Worm (Caenorhabditis elegans) whole organism, L1 larva: ENCODE measurements around the gene T04F3.3.

Experiments
- C04F5.9 ChIP-seq: sonication (generic microtip); optimal IDR thresholded peaks from 2 replicates; lab custom pipeline; 2016; ENCODE audit warnings: missing genetic modification characterization, missing compliant biosample characterization
- C16A3.4 ChIP-seq: fragments of 150-350 bp; optimal IDR thresholded peaks from 2 replicates; lab custom pipeline; 2014; ENCODE audit warnings: missing biosample characterization, missing genetic modification characterization
- F16B12.6 ChIP-seq: fragments of 150-350 bp; optimal IDR thresholded peaks from 2 replicates; lab custom pipeline; 2014; ENCODE audit warnings: missing biosample characterization, missing genetic modification characterization
- Y116A8C.19 ChIP-seq: sonication (generic microtip); optimal IDR thresholded peaks from 2 replicates; lab custom pipeline; 2016; ENCODE audit warnings: missing compliant biosample characterization, missing genetic modification characterization, borderline replicate concordance
- aha-1 ChIP-seq: fragments of 150-350 bp; optimal IDR thresholded peaks from 2 replicates; lab custom pipeline; 2014; ENCODE audit warnings: missing biosample characterization, missing genetic modification characterization
- ama-1 ChIP-seq: fragments of 150-350 bp; optimal IDR thresholded peaks from 2 replicates; lab custom pipeline; 2014
- blmp-1 ChIP-seq: fragments of 150-350 bp; optimal IDR thresholded peaks from 2 replicates; lab custom pipeline; 2014; ENCODE audit warnings: missing biosample characterization, missing genetic modification characterization
- ceh-63 ChIP-seq: fragments of 200-800 bp; sonication (Bioruptor generic); optimal IDR thresholded peaks from 2 replicates; lab custom pipeline; 2018; ENCODE audit warnings: mild to moderate bottlenecking, missing genetic modification characterization, missing compliant biosample characterization
- ceh-8 ChIP-seq: fragments of 200-800 bp; sonication (Bioruptor generic); optimal IDR thresholded peaks from 2 replicates; lab custom pipeline; 2018; ENCODE audit warnings: mild to moderate bottlenecking, missing genetic modification characterization, moderate library complexity, missing compliant biosample characterization
- ces-1 ChIP-seq: fragments of 150-350 bp; optimal IDR thresholded peaks from 2 replicates; lab custom pipeline; 2014; ENCODE audit warnings: missing biosample characterization, missing genetic modification reagents, missing genetic modification characterization
- dpl-1 ChIP-seq, 3 experiments: fragments of 150-350 bp in 2 of 3; sonication (generic microtip) in 1 of 3; optimal IDR thresholded peaks; 2 replicates each; lab custom pipeline; 2014 to 2017; ENCODE audit warnings: missing biosample characterization in 3 of 3, missing genetic modification characterization in 3 of 3, missing genetic modification reagents in 3 of 3
- dsc-1 ChIP-seq: sonication (generic microtip); optimal IDR thresholded peaks from 2 replicates; lab custom pipeline; 2016; ENCODE audit warnings: mild to moderate bottlenecking, missing genetic modification characterization, missing compliant biosample characterization
- efl-1 ChIP-seq, 4 experiments: fragments of 150-350 bp; optimal IDR thresholded peaks in 3 of 4; peaks in 1 of 4; 1 replicate in 1 of 4; 2 replicates in 3 of 4; lab custom pipeline; 2014; ENCODE audit warnings: missing biosample characterization in 2 of 4, missing genetic modification characterization in 2 of 4, missing genetic modification reagents in 2 of 4
- egl-13 ChIP-seq: sonication (generic microtip); optimal IDR thresholded peaks from 2 replicates; lab custom pipeline; 2016; ENCODE audit warnings: missing genotype, missing genetic modification reagents, missing genetic modification characterization, missing compliant biosample characterization
- elt-3 ChIP-seq, 6 experiments: fragments of 150-350 bp in 1 of 6; sonication (generic microtip); optimal IDR thresholded peaks; 2 replicates each; lab custom pipeline; 2017 to 2018; ENCODE audit warnings: missing biosample characterization in 6 of 6, missing genetic modification characterization in 6 of 6, inconsistent platforms in 1 of 6
- fkh-8 ChIP-seq: sonication (generic microtip); optimal IDR thresholded peaks from 2 replicates; lab custom pipeline; 2016; ENCODE audit warnings: mild to moderate bottlenecking, missing genetic modification characterization, missing compliant biosample characterization
- fos-1 ChIP-seq: fragments of 150-350 bp; optimal IDR thresholded peaks from 2 replicates; lab custom pipeline; 2014; ENCODE audit warnings: missing biosample characterization, missing genetic modification characterization
- hlh-17 ChIP-seq: fragments of 200-800 bp; sonication (Bioruptor generic); optimal IDR thresholded peaks from 2 replicates; lab custom pipeline; 2018; ENCODE audit warnings: missing genetic modification characterization, mild to moderate bottlenecking, missing compliant biosample characterization, moderate library complexity, borderline replicate concordance
- hlh-4 ChIP-seq: sonication (generic microtip); optimal IDR thresholded peaks from 2 replicates; lab custom pipeline; 2016; ENCODE audit warnings: mild to moderate bottlenecking, missing genetic modification characterization, missing compliant biosample characterization
- irx-1 ChIP-seq: sonication (generic microtip); optimal IDR thresholded peaks from 2 replicates; lab custom pipeline; 2016; ENCODE audit warnings: missing genetic modification characterization, missing compliant biosample characterization
- isw-1 ChIP-seq: fragments of 200-800 bp; sonication (Bioruptor generic); IDR thresholded peaks from 2 replicates; pipeline ENCODE4 v1.3.6; 2022; ENCODE audit warnings: missing genetic modification characterization, missing compliant biosample characterization
- lin-13 ChIP-seq: fragments of 150-350 bp; optimal IDR thresholded peaks from 2 replicates; lab custom pipeline; 2014; ENCODE audit warnings: missing biosample characterization, missing genetic modification reagents, missing genetic modification characterization
- lin-14 ChIP-seq: fragments of 200-800 bp; sonication (Bioruptor generic); optimal IDR thresholded peaks from 2 replicates; lab custom pipeline; 2018; ENCODE audit warnings: mild to moderate bottlenecking, missing genetic modification characterization, moderate library complexity, missing compliant biosample characterization
- lin-35 ChIP-seq, 2 experiments: fragments of 150-350 bp; optimal IDR thresholded peaks; 2 replicates each; lab custom pipeline; 2014; ENCODE audit warnings: missing biosample characterization in 2 of 2, missing genetic modification characterization in 2 of 2, missing genetic modification reagents in 2 of 2
- lir-3 ChIP-seq: sonication (generic microtip); optimal IDR thresholded peaks from 2 replicates; lab custom pipeline; 2016; ENCODE audit warnings: mild to moderate bottlenecking, missing genetic modification characterization, moderate library complexity, missing compliant biosample characterization; ENCODE audit not compliant: poor library complexity
- lsy-2 ChIP-seq, 2 experiments: fragments of 150-350 bp; optimal IDR thresholded peaks; 2 replicates each; lab custom pipeline; 2014; ENCODE audit warnings: missing biosample characterization in 2 of 2, missing genetic modification characterization in 2 of 2
- mab-9 ChIP-seq: fragments of 200-800 bp; sonication (Bioruptor generic); IDR thresholded peaks from 2 replicates; pipeline ENCODE4 v1.3.6; 2022; ENCODE audit warnings: missing genetic modification reagents, missing genetic modification characterization, missing compliant biosample characterization
- nhr-11 ChIP-seq: fragments of 150-350 bp; optimal IDR thresholded peaks from 2 replicates; lab custom pipeline; 2014; ENCODE audit warnings: missing biosample characterization, missing genetic modification characterization
- nhr-19 ChIP-seq: fragments of 200-800 bp; sonication (Bioruptor generic); conservative IDR thresholded peaks from 2 replicates; pipeline ENCODE4 v1.3.6; 2022; ENCODE audit warnings: missing genetic modification characterization, missing compliant biosample characterization
- nhr-20 ChIP-seq: sonication (generic microtip); optimal IDR thresholded peaks from 2 replicates; lab custom pipeline; 2016; ENCODE audit warnings: mild to moderate bottlenecking, missing genetic modification characterization, missing compliant biosample characterization
- nhr-28 ChIP-seq: fragments of 150-350 bp; optimal IDR thresholded peaks from 2 replicates; lab custom pipeline; 2014; ENCODE audit warnings: missing biosample characterization, missing genetic modification characterization
- nhr-71 ChIP-seq: sonication (generic microtip); optimal IDR thresholded peaks from 2 replicates; lab custom pipeline; 2016; ENCODE audit warnings: mild to moderate bottlenecking, missing genetic modification characterization, moderate library complexity, missing compliant biosample characterization
- nhr-76 ChIP-seq: sonication (generic microtip); optimal IDR thresholded peaks from 2 replicates; lab custom pipeline; 2017; ENCODE audit warnings: missing biosample characterization, missing genetic modification characterization
- nhr-77 ChIP-seq: fragments of 150-350 bp; optimal IDR thresholded peaks from 2 replicates; lab custom pipeline; 2014; ENCODE audit warnings: missing biosample characterization, missing genetic modification characterization
- nhr-84 ChIP-seq: sonication (generic microtip); optimal IDR thresholded peaks from 2 replicates; lab custom pipeline; 2017; ENCODE audit warnings: missing biosample characterization, missing genetic modification characterization
- nhr-85 ChIP-seq: sonication (generic microtip); peaks from one replicate; lab custom pipeline; 2016; ENCODE audit warnings: missing genetic modification characterization, inconsistent platforms, missing compliant biosample characterization
- nhr-90 ChIP-seq: sonication (generic microtip); optimal IDR thresholded peaks from 2 replicates; lab custom pipeline; 2016; ENCODE audit warnings: mild to moderate bottlenecking, missing genetic modification characterization, missing compliant biosample characterization; ENCODE audit not compliant: poor library complexity
- pag-3 ChIP-seq: sonication (generic microtip); optimal IDR thresholded peaks from 2 replicates; lab custom pipeline; 2017; ENCODE audit warnings: missing genetic modification characterization, mild to moderate bottlenecking, missing compliant biosample characterization, antibody characterized with exemption, borderline replicate concordance; ENCODE audit not compliant: insufficient read depth
- pax-3 ChIP-seq: fragments of 200-800 bp; sonication (Bioruptor generic); optimal IDR thresholded peaks from 2 replicates; lab custom pipeline; 2018; ENCODE audit warnings: mild to moderate bottlenecking, missing genetic modification characterization, moderate library complexity, missing compliant biosample characterization
- pqm-1 ChIP-seq: sonication (generic microtip); optimal IDR thresholded peaks from 3 replicates; lab custom pipeline; 2017; ENCODE audit warnings: missing biosample characterization, missing genetic modification characterization
- rnt-1 ChIP-seq: sonication (generic microtip); optimal IDR thresholded peaks from 2 replicates; lab custom pipeline; 2016; ENCODE audit warnings: mild to moderate bottlenecking, missing genetic modification characterization, moderate library complexity, missing compliant biosample characterization
- skn-1 ChIP-seq: fragments of 150-350 bp; optimal IDR thresholded peaks from 2 replicates; lab custom pipeline; 2014; ENCODE audit warnings: missing biosample characterization, missing genetic modification characterization
- snu-23 ChIP-seq: sonication (generic microtip); optimal IDR thresholded peaks from 2 replicates; lab custom pipeline; 2016; ENCODE audit warnings: missing genetic modification characterization, missing compliant biosample characterization
- sox-4 ChIP-seq: sonication (generic microtip); optimal IDR thresholded peaks from 2 replicates; lab custom pipeline; 2016; ENCODE audit warnings: missing genetic modification characterization, missing compliant biosample characterization
- sup-37 ChIP-seq: fragments of 200-800 bp; sonication (Bioruptor generic); optimal IDR thresholded peaks from 2 replicates; lab custom pipeline; 2018; ENCODE audit warnings: mild to moderate bottlenecking, missing genetic modification characterization, missing compliant biosample characterization
- tlp-1 ChIP-seq: fragments of 150-350 bp; optimal IDR thresholded peaks from 2 replicates; lab custom pipeline; 2014; ENCODE audit warnings: missing biosample characterization, missing genetic modification characterization
- unc-130 ChIP-seq: fragments of 150-350 bp; optimal IDR thresholded peaks from 2 replicates; lab custom pipeline; 2017; ENCODE audit warnings: missing biosample characterization, missing genetic modification characterization, inconsistent platforms
- unc-30 ChIP-seq: sonication (generic microtip); optimal IDR thresholded peaks from 2 replicates; lab custom pipeline; 2017; ENCODE audit warnings: missing biosample characterization, missing genetic modification characterization
- unc-62 ChIP-seq: fragments of 150-350 bp; optimal IDR thresholded peaks from 2 replicates; lab custom pipeline; 2014; ENCODE audit warnings: missing biosample characterization, missing genetic modification reagents, missing genetic modification characterization
- unc-86 ChIP-seq: sonication (generic microtip); optimal IDR thresholded peaks from 2 replicates; lab custom pipeline; 2016; ENCODE audit warnings: missing genetic modification characterization, missing compliant biosample characterization
- vab-15 ChIP-seq: sonication (generic microtip); optimal IDR thresholded peaks from 2 replicates; lab custom pipeline; 2017; ENCODE audit warnings: missing genotype, mild to moderate bottlenecking, missing genetic modification characterization, missing compliant biosample characterization
- xbp-1 ChIP-seq: sonication (generic microtip); optimal IDR thresholded peaks from 2 replicates; lab custom pipeline; 2016; ENCODE audit warnings: missing genetic modification characterization, missing compliant biosample characterization
- zip-4 ChIP-seq: fragments of 200-800 bp; sonication (Bioruptor generic); optimal IDR thresholded peaks from 2 replicates; lab custom pipeline; 2018; ENCODE audit warnings: mild to moderate bottlenecking, missing genetic modification characterization, moderate library complexity, missing compliant biosample characterization

The T04F3.3 gene

ce11 chrV:11798320-11798719, 39.6 kb downstream of the T04F3.3 start:
- TF ChIP-seq sup-37 (no peak), dsc-1 (tag; lab: Kevin White, UChicago) (no peak), lin-35 (GFP tag; optimal IDR thresholded peaks at IDR 0.05; lab: Kevin White, UChicago) (peak in 1 of 2 experiments; percentile 53), ceh-8 (GFP tag; lab: Kevin White, UChicago) (no peak), fkh-8 (tag; lab: Kevin White, UChicago) (no peak), unc-30 (tag; lab: Kevin White, UChicago) (no peak), isw-1 (GFP tag; lab: Robert Waterston, UW) (no peak), nhr-84 (tag; lab: Kevin White, UChicago) (no peak), nhr-19 (peak; percentile 26; the same call in 1 of the 2 replicates), skn-1 (tag; lab: Kevin White, UChicago) (no peak), nhr-20 (tag; lab: Kevin White, UChicago) (peak; percentile 67), C04F5.9 (tag; lab: Kevin White, UChicago) (no peak), nhr-77 (tag; lab: Kevin White, UChicago) (no peak), lin-13 (no peak), aha-1 (tag; lab: Kevin White, UChicago) (no peak), egl-13 (no peak), C16A3.4 (no peak), snu-23 (peak; percentile 21), xbp-1 (tag; lab: Kevin White, UChicago) (no peak), Y116A8C.19 (tag; lab: Kevin White, UChicago) (no peak), nhr-90 (tag; lab: Kevin White, UChicago) (no peak), rnt-1 (tag; lab: Kevin White, UChicago) (no peak), pag-3 (tag; lab: Kevin White, UChicago) (peak; percentile 77), zip-4 (GFP tag; lab: Kevin White, UChicago) (no peak), lsy-2 (tag; optimal IDR thresholded peaks at IDR 0.05; lab: Kevin White, UChicago) (no peak), unc-130 (tag; lab: Kevin White, UChicago) (no peak), hlh-4 (tag; lab: Kevin White, UChicago) (no peak), elt-3 (tag; optimal IDR thresholded peaks at IDR 0.05; lab: Kevin White, UChicago) (peak in 1 of 6 experiments; percentile 19), fos-1 (tag; lab: Kevin White, UChicago) (no peak), nhr-76 (tag; lab: Kevin White, UChicago) (no peak), tlp-1 (tag; lab: Kevin White, UChicago) (no peak), efl-1 (optimal IDR thresholded peaks at IDR 0.05; lab: Kevin White, UChicago) (no peak), efl-1 (GFP tag; optimal IDR thresholded peaks at IDR 0.05 in 1 of 2; lab: Kevin White, UChicago) (peak in 1 of 2 experiments; percentile 80), nhr-28 (tag; lab: Kevin White, UChicago) (no peak), vab-15 (no peak), hlh-17 (no peak), unc-86 (tag; lab: Kevin White, UChicago) (no peak), ces-1 (no peak), unc-62 (GFP tag; lab: Kevin White, UChicago) (no peak), lin-14 (GFP tag; lab: Kevin White, UChicago) (peak; percentile 24), ama-1 (lab: Kevin White, UChicago) (no peak), lir-3 (tag; lab: Kevin White, UChicago) (peak; percentile 20), F16B12.6 (tag; lab: Kevin White, UChicago) (no peak), nhr-85 (tag; lab: Kevin White, UChicago) (peak; percentile 74), pqm-1 (tag; lab: Kevin White, UChicago) (no peak), sox-4 (tag; lab: Kevin White, UChicago) (no peak), mab-9 (GFP tag; lab: Robert Waterston, UW) (no peak), nhr-71 (peak; percentile 73), nhr-11 (tag; lab: Kevin White, UChicago) (no peak), pax-3 (tag; lab: Kevin White, UChicago) (no peak), irx-1 (tag; lab: Kevin White, UChicago) (no peak), blmp-1 (no peak), ceh-63 (GFP tag; lab: Kevin White, UChicago) (no peak), dpl-1 (GFP tag; optimal IDR thresholded peaks at IDR 0.05; lab: Kevin White, UChicago) (no peak)
